Worm (Caenorhabditis elegans) whole organism, mixed stage, embryonic: ENCODE results near the gene tba-9.

Source experiments
- M03D4.4 ChIP-seq: sonication (generic microtip); optimal IDR thresholded peaks from 2 replicates; lab custom pipeline; 2017; ENCODE audit warnings: mild to moderate bottlenecking, missing genetic modification characterization, missing compliant biosample characterization
- bed-3 ChIP-seq: fragments of 200-800 bp; sonication (Bioruptor generic); optimal IDR thresholded peaks from 3 replicates; lab custom pipeline; 2018; ENCODE audit warnings: mild to moderate bottlenecking, missing genetic modification characterization, moderate library complexity, missing compliant biosample characterization
- blmp-1 ChIP-seq: fragments of 150-350 bp; optimal IDR thresholded peaks from 2 replicates; lab custom pipeline; 2014; ENCODE audit warnings: missing biosample characterization, missing genetic modification characterization
- ceh-39 ChIP-seq: fragments of 150-350 bp; optimal IDR thresholded peaks from 2 replicates; lab custom pipeline; 2014; ENCODE audit warnings: missing biosample characterization, missing genetic modification characterization
- ceh-43 ChIP-seq: fragments of 200-800 bp; sonication (Bioruptor generic); optimal IDR thresholded peaks from 2 replicates; lab custom pipeline; 2018; ENCODE audit warnings: mild to moderate bottlenecking, missing genetic modification characterization, moderate library complexity, missing compliant biosample characterization
- cnd-1 ChIP-seq: fragments of 200-800 bp; sonication (Bioruptor generic); optimal IDR thresholded peaks from 2 replicates; lab custom pipeline; 2018; ENCODE audit warnings: mild to moderate bottlenecking, missing genetic modification characterization, missing compliant biosample characterization
- elt-1 ChIP-seq: sonication (generic microtip); optimal IDR thresholded peaks from 2 replicates; lab custom pipeline; 2017; ENCODE audit warnings: missing genetic modification characterization, mild to moderate bottlenecking, missing compliant biosample characterization, antibody characterized with exemption, moderate library complexity, borderline replicate concordance; ENCODE audit not compliant: insufficient read depth
- elt-3 ChIP-seq: fragments of 150-350 bp; optimal IDR thresholded peaks from 2 replicates; lab custom pipeline; 2014; ENCODE audit warnings: missing biosample characterization, missing genetic modification characterization
- flh-1 ChIP-seq: fragments of 200-800 bp; sonication (Bioruptor generic); optimal IDR thresholded peaks from 2 replicates; lab custom pipeline; 2018; ENCODE audit warnings: mild to moderate bottlenecking, missing genetic modification characterization, moderate library complexity, missing compliant biosample characterization
- ham-2 ChIP-seq: fragments of 200-800 bp; sonication (Bioruptor generic); optimal IDR thresholded peaks from 2 replicates; lab custom pipeline; 2018; ENCODE audit warnings: mild to moderate bottlenecking, missing genetic modification characterization, missing compliant biosample characterization
- hlh-1 ChIP-seq: fragments of 150-350 bp; optimal IDR thresholded peaks from 2 replicates; lab custom pipeline; 2014; ENCODE audit warnings: missing biosample characterization, missing genetic modification reagents, missing genetic modification characterization
- lin-13 ChIP-seq: fragments of 150-350 bp; optimal IDR thresholded peaks from 2 replicates; lab custom pipeline; 2014; ENCODE audit warnings: missing biosample characterization, missing genetic modification characterization
- lin-32 ChIP-seq: fragments of 200-800 bp; sonication (Bioruptor generic); optimal IDR thresholded peaks from 2 replicates; lab custom pipeline; 2018; ENCODE audit warnings: mild to moderate bottlenecking, missing genetic modification characterization, missing compliant biosample characterization
- lsy-2 ChIP-seq: fragments of 150-350 bp; optimal IDR thresholded peaks from 2 replicates; lab custom pipeline; 2014; ENCODE audit warnings: missing biosample characterization, missing genetic modification characterization
- mab-5 ChIP-seq: fragments of 150-350 bp; optimal IDR thresholded peaks from 2 replicates; lab custom pipeline; 2014; ENCODE audit warnings: missing biosample characterization, missing genetic modification characterization
- mep-1 ChIP-seq: fragments of 150-350 bp; optimal IDR thresholded peaks from 2 replicates; lab custom pipeline; 2017; ENCODE audit warnings: missing biosample characterization, missing genetic modification reagents, missing genetic modification characterization, inconsistent platforms
- mls-2 ChIP-seq: sonication (generic microtip); optimal IDR thresholded peaks from 2 replicates; lab custom pipeline; 2016; ENCODE audit warnings: mild to moderate bottlenecking, missing genetic modification characterization, moderate library complexity, missing compliant biosample characterization
- nhr-12 ChIP-seq: fragments of 150-350 bp; optimal IDR thresholded peaks from 2 replicates; lab custom pipeline; 2014; ENCODE audit warnings: missing biosample characterization, missing genetic modification characterization
- nhr-2 ChIP-seq: fragments of 150-350 bp; optimal IDR thresholded peaks from 2 replicates; lab custom pipeline; 2014; ENCODE audit warnings: missing biosample characterization, missing genetic modification characterization
- nhr-237 ChIP-seq: fragments of 150-350 bp; optimal IDR thresholded peaks from 2 replicates; lab custom pipeline; 2014; ENCODE audit warnings: missing biosample characterization, missing genetic modification characterization
- nhr-28 ChIP-seq: fragments of 150-350 bp; optimal IDR thresholded peaks from 2 replicates; lab custom pipeline; 2014; ENCODE audit warnings: missing biosample characterization, missing genetic modification characterization
- nhr-76 ChIP-seq: sonication (generic microtip); optimal IDR thresholded peaks from 2 replicates; lab custom pipeline; 2017; ENCODE audit warnings: missing biosample characterization, missing genetic modification characterization
- pha-4 ChIP-seq: fragments of 150-350 bp; optimal IDR thresholded peaks from 2 replicates; lab custom pipeline; 2018; ENCODE audit warnings: missing biosample characterization, missing genetic modification reagents, missing genetic modification characterization
- sem-2 ChIP-seq: fragments of 200-800 bp; sonication (Bioruptor generic); optimal IDR thresholded peaks from 2 replicates; lab custom pipeline; 2018; ENCODE audit warnings: mild to moderate bottlenecking, missing genetic modification characterization, missing compliant biosample characterization
- snpc-4 ChIP-seq: fragments of 150-350 bp; optimal IDR thresholded peaks from 2 replicates; lab custom pipeline; 2014; ENCODE audit warnings: missing biosample characterization, missing genetic modification characterization
- sptf-1 ChIP-seq: sonication (generic microtip); optimal IDR thresholded peaks from 2 replicates; lab custom pipeline; 2017; ENCODE audit warnings: mild to moderate bottlenecking, missing genetic modification characterization, moderate library complexity, missing compliant biosample characterization
- tbx-8 ChIP-seq: fragments of 200-800 bp; sonication (Bioruptor generic); optimal IDR thresholded peaks from 2 replicates; lab custom pipeline; 2018; ENCODE audit warnings: mild to moderate bottlenecking, missing genetic modification characterization, moderate library complexity, missing compliant biosample characterization
- unc-120 ChIP-seq: sonication (generic microtip); optimal IDR thresholded peaks from 2 replicates; lab custom pipeline; 2017; ENCODE audit warnings: missing genetic modification characterization, missing compliant biosample characterization; ENCODE audit not compliant: poor library complexity, severe bottlenecking
- unc-39 ChIP-seq: fragments of 150-350 bp; optimal IDR thresholded peaks from 2 replicates; lab custom pipeline; 2014; ENCODE audit warnings: missing biosample characterization, missing genetic modification characterization
- unc-62 ChIP-seq: fragments of 150-350 bp; optimal IDR thresholded peaks from 2 replicates; lab custom pipeline; 2014; ENCODE audit warnings: missing biosample characterization, missing genetic modification reagents, missing genetic modification characterization
- zip-8 ChIP-seq: fragments of 150-350 bp; optimal IDR thresholded peaks from 2 replicates; lab custom pipeline; 2014; ENCODE audit warnings: missing biosample characterization, missing genetic modification characterization
- ztf-11 ChIP-seq: fragments of 150-350 bp; optimal IDR thresholded peaks from 2 replicates; lab custom pipeline; 2014; ENCODE audit warnings: missing biosample characterization, missing genetic modification characterization

tba-9 gene

ce11 chrX:3282306-3282705, 29.7 kb downstream of the tba-9 start, which contains the start of gene K09C4.5:
TSS of gene K09C4.5 (plus strand) at chrX:3282631.
- TF ChIP-seq mls-2 (tag; lab: Kevin White, UChicago) (no peak), mab-5 (tag; lab: Kevin White, UChicago) (no peak), snpc-4 (tag; lab: Kevin White, UChicago) (no peak), M03D4.4 (tag; lab: Kevin White, UChicago) (no peak), unc-120 (tag; lab: Kevin White, UChicago) (no peak), nhr-76 (tag; lab: Kevin White, UChicago) (no peak), flh-1 (GFP tag; lab: Kevin White, UChicago) (no peak), nhr-28 (tag; lab: Kevin White, UChicago) (no peak), ceh-43 (no peak), lsy-2 (tag; lab: Kevin White, UChicago) (no peak), nhr-2 (no peak)

ce11 chrX:3283189-3283588, 30.6 kb downstream of the tba-9 start:
- TF ChIP-seq blmp-1 (tag; lab: Kevin White, UChicago) (no peak), zip-8 (no peak), elt-3 (tag; lab: Kevin White, UChicago) (no peak), ceh-43 (no peak), ham-2 (GFP tag; lab: Kevin White, UChicago) (no peak), nhr-237 (tag; lab: Kevin White, UChicago) (no peak), mls-2 (tag; lab: Kevin White, UChicago) (no peak), lin-13 (tag; lab: Kevin White, UChicago) (no peak), mep-1 (tag; lab: Kevin White, UChicago) (no peak), bed-3 (no peak), M03D4.4 (tag; lab: Kevin White, UChicago) (no peak), unc-62 (GFP tag; lab: Kevin White, UChicago) (no peak), ceh-39 (tag; lab: Kevin White, UChicago) (no peak), tbx-8 (GFP tag; lab: Kevin White, UChicago) (no peak), lin-32 (GFP tag; lab: Kevin White, UChicago) (no peak)

ce11 chrX:3284967-3285366, 32.4 kb downstream of the tba-9 start:
- TF ChIP-seq nhr-12 = no peak
- no peak for TF ChIP-seq nhr-76 (tag; lab: Kevin White, UChicago)
- no peak for TF ChIP-seq ham-2 (GFP tag; lab: Kevin White, UChicago)
- no peak for TF ChIP-seq cnd-1 (tag; lab: Kevin White, UChicago)
- TF ChIP-seq nhr-2 = no peak
- no peak for TF ChIP-seq pha-4 (tag; lab: Kevin White, UChicago)
- TF ChIP-seq sem-2 (GFP tag; lab: Kevin White, UChicago) = no peak
- TF ChIP-seq hlh-1 (tag; lab: Kevin White, UChicago) = no peak
- TF ChIP-seq bed-3 = no peak
- TF ChIP-seq snpc-4 (tag; lab: Kevin White, UChicago) = no peak
- no peak for TF ChIP-seq lin-13 (tag; lab: Kevin White, UChicago)
- no peak for TF ChIP-seq M03D4.4 (tag; lab: Kevin White, UChicago)

ce11 chrX:3285448-3285847, 32.8 kb downstream of the tba-9 start:
- TF ChIP-seq lsy-2 (tag; lab: Kevin White, UChicago) (no peak), nhr-237 (tag; lab: Kevin White, UChicago) (no peak), lin-13 (tag; lab: Kevin White, UChicago) (no peak), ztf-11 (tag; lab: Kevin White, UChicago) (no peak), snpc-4 (tag; lab: Kevin White, UChicago) (no peak), M03D4.4 (tag; lab: Kevin White, UChicago) (no peak), mep-1 (tag; lab: Kevin White, UChicago) (no peak), zip-8 (no peak), lin-32 (GFP tag; lab: Kevin White, UChicago) (no peak), sptf-1 (tag; lab: Kevin White, UChicago) (no peak), nhr-2 (no peak), bed-3 (no peak), unc-120 (tag; lab: Kevin White, UChicago) (no peak)

ce11 chrX:3289183-3289582, 36.6 kb downstream of the tba-9 start, which contains the start of gene K09C4.4:
TSS of gene K09C4.4 (plus strand) at chrX:3289483.
- TF ChIP-seq blmp-1 (tag; lab: Kevin White, UChicago) = no peak
- TF ChIP-seq flh-1 (GFP tag; lab: Kevin White, UChicago) = no peak
- no peak for TF ChIP-seq mep-1 (tag; lab: Kevin White, UChicago)
- TF ChIP-seq mab-5 (tag; lab: Kevin White, UChicago) = no peak
- no peak for TF ChIP-seq nhr-28 (tag; lab: Kevin White, UChicago)
- TF ChIP-seq mls-2 (tag; lab: Kevin White, UChicago) = no peak
- TF ChIP-seq M03D4.4 (tag; lab: Kevin White, UChicago) = no peak
- no peak for TF ChIP-seq elt-1 (tag; lab: Kevin White, UChicago)
- no peak for TF ChIP-seq nhr-12
- TF ChIP-seq ham-2 (GFP tag; lab: Kevin White, UChicago) = no peak
- TF ChIP-seq unc-62 (GFP tag; lab: Kevin White, UChicago) = no peak
- no peak for TF ChIP-seq unc-39
- no peak for TF ChIP-seq nhr-237 (tag; lab: Kevin White, UChicago)
